Worm (Caenorhabditis elegans): ENCODE data around the gene C48B4.12.

DNA sequence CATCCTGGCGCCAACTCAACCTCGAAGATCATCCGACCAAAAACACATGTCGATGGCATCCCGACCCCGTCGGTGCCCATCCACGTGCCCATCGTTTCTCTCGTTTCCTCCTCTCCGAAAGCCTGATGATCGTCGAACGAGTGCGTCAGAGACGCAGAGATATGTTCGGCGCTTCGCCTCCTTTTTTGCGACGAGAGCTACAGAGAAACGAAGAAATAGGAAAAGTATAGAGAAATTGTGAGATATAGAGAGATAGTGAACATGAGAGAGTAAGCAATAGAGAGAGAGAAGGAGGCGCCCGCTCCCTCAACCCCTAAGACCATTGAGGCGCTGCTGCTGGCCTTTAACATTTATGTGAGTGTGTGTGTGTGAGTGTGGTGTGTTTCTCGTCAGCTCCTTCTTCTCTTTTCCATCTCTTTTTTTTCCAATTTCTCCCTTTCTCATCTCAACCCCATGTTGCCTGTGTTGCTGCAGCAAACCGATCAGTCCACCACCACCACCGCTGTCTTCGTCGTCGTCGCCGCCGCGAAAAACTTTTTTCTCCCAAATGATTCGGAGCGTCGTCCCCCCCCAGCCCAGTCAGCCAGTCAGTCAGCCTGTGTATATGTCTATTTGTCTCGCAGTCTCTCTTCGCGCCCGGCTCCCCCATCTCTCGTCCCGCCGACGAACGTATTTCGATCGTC, 22.1 kb downstream of the C48B4.12 start, which contains the start of gene hlh-11:
- TF ChIP-seq elt-1 (tag; optimal IDR thresholded peaks at IDR 0.05; ENCODE audit: borderline replicate concordance, insufficient read depth): no peak
- TF ChIP-seq pha-4 (tag; optimal IDR thresholded peaks at IDR 0.05): no peak
- no peak for TF ChIP-seq elt-3 (tag; optimal IDR thresholded peaks at IDR 0.05)
- peak; percentile 19 for TF ChIP-seq lin-13 (tag; optimal IDR thresholded peaks at IDR 0.05)
- TF ChIP-seq unc-62 (GFP tag; optimal IDR thresholded peaks at IDR 0.05): peak; percentile 20
- TF ChIP-seq ham-2 (GFP tag; optimal IDR thresholded peaks at IDR 0.05): no peak
- no peak for TF ChIP-seq nhr-12 (tag; optimal IDR thresholded peaks at IDR 0.05)
- TF ChIP-seq ztf-11 (tag; optimal IDR thresholded peaks at IDR 0.05): no peak
- TF ChIP-seq sptf-1 (tag; optimal IDR thresholded peaks at IDR 0.05): no peak
- no peak for TF ChIP-seq nhr-28 (tag; optimal IDR thresholded peaks at IDR 0.05)
- peak; percentile 45 for TF ChIP-seq nhr-237 (tag; optimal IDR thresholded peaks at IDR 0.05)
- no peak for TF ChIP-seq mab-5 (tag; optimal IDR thresholded peaks at IDR 0.05)

Measured in whole organism, mixed stage, embryonic.